Worm (Caenorhabditis elegans) whole organism, L4/young adult: ENCODE measurements around the gene str-158.

Experiments used
- W03F9.2 ChIP-seq: fragments of 150-350 bp; optimal IDR thresholded peaks from 2 replicates; lab custom pipeline; 2014; ENCODE audit warnings: missing biosample characterization, missing genetic modification characterization
- dao-5 ChIP-seq: sonication (generic microtip); optimal IDR thresholded peaks from 2 replicates; lab custom pipeline; 2016; ENCODE audit warnings: missing genotype, missing genetic modification characterization, moderate library complexity, missing compliant biosample characterization
- him-1 ChIP-seq: sonication (generic microtip); optimal IDR thresholded peaks from 2 replicates; lab custom pipeline; 2016; ENCODE audit warnings: missing genotype, missing genetic modification reagents, missing genetic modification characterization, missing compliant biosample characterization

DNA sequence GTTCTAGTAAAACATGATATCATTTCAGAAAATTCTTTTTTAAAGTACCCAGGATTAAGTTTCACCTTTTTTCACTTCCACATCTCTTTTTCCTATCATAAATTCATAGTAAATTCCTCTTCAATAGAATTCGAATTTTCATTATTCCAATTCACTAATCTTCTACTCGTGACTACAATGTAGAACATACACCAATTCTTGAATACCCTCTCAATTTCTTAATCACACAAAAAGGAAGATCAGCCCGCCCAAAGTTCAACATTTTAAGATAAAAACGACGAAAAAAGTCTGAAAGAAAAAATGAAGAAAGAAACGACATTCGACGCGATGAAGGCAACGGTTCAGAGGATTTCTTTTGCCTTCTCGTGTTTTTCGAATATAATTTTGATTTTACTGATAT is 36.0 kb downstream of the str-158 start, which contains the start of gene str-163:
- no peak for TF ChIP-seq W03F9.2 (tag; lab: Kevin White, UChicago)
- TF ChIP-seq him-1 (tag; lab: Kevin White, UChicago): no peak
- no peak for TF ChIP-seq dao-5 (tag; lab: Kevin White, UChicago)
